Fruit fly (Drosophila melanogaster) whole organism, prepupa: ENCODE measurements around the gene CG3104.

Source experiments
- CG10631 ChIP-seq: fragments of 200-800 bp; sonication (Bioruptor generic); optimal IDR thresholded peaks from 2 replicates; lab custom pipeline; 2016; ENCODE audit warnings: missing biosample characterization, missing genetic modification characterization
- CG10669 ChIP-seq: fragments of 200-800 bp; sonication (Bioruptor generic); optimal IDR thresholded peaks from 3 replicates; lab custom pipeline; 2018; ENCODE audit warnings: missing biosample characterization, mild to moderate bottlenecking, missing genetic modification characterization, moderate library complexity
- CG11294 ChIP-seq: fragments of 200-800 bp; sonication (Bioruptor generic); IDR thresholded peaks from 2 replicates; pipeline ENCODE4 v1.3.6; 2022; ENCODE audit warnings: missing biosample characterization, missing genetic modification characterization
- CG11762 ChIP-seq: fragments of 200-800 bp; sonication (Bioruptor generic); optimal IDR thresholded peaks from 3 replicates; lab custom pipeline; 2016; ENCODE audit warnings: missing biosample characterization, missing genetic modification characterization; ENCODE audit not compliant: insufficient read depth
- CG11902 ChIP-seq: fragments of 200-800 bp; sonication (Bioruptor generic); optimal IDR thresholded peaks from 3 replicates; lab custom pipeline; 2016; ENCODE audit warnings: missing biosample characterization, missing genetic modification characterization
- CG15336 ChIP-seq: fragments of 200-800 bp; sonication (Bioruptor generic); IDR thresholded peaks from 2 replicates; pipeline ENCODE4 v1.3.6; 2022; ENCODE audit warnings: missing biosample characterization, missing genetic modification characterization
- CG16779 ChIP-seq: fragments of 200-800 bp; sonication (Bioruptor generic); optimal IDR thresholded peaks from 3 replicates; lab custom pipeline; 2017; ENCODE audit warnings: missing biosample characterization, mild to moderate bottlenecking, missing genetic modification characterization
- CG3032 ChIP-seq: fragments of 200-800 bp; optimal IDR thresholded peaks from 2 replicates; lab custom pipeline; 2019; ENCODE audit warnings: missing biosample characterization, mild to moderate bottlenecking, missing genetic modification characterization, moderate library complexity
- CG34406 ChIP-seq: fragments of 200-800 bp; sonication (Bioruptor generic); optimal IDR thresholded peaks from 3 replicates; lab custom pipeline; 2016; ENCODE audit warnings: missing biosample characterization, missing genetic modification characterization
- CG4318 ChIP-seq: fragments of 200-800 bp; sonication (Bioruptor generic); optimal IDR thresholded peaks from 3 replicates; lab custom pipeline; 2017; ENCODE audit warnings: missing biosample characterization, mild to moderate bottlenecking, missing genetic modification characterization
- CG6163 ChIP-seq: fragments of 200-800 bp; sonication (Bioruptor generic); IDR thresholded peaks from 3 replicates; pipeline ENCODE4 v1.3.6; 2022; ENCODE audit warnings: missing biosample characterization, missing genetic modification characterization
- CG6276 ChIP-seq: fragments of 200-800 bp; sonication (Bioruptor generic); optimal IDR thresholded peaks from 2 replicates; lab custom pipeline; 2017; ENCODE audit warnings: missing biosample characterization, mild to moderate bottlenecking, missing genetic modification characterization
- CG6854 ChIP-seq: fragments of 200-800 bp; sonication (Bioruptor generic); optimal IDR thresholded peaks from 2 replicates; lab custom pipeline; 2017; ENCODE audit warnings: missing biosample characterization, mild to moderate bottlenecking, missing genetic modification characterization
- CG7368 ChIP-seq: fragments of 200-800 bp; sonication (Bioruptor generic); optimal IDR thresholded peaks from 3 replicates; lab custom pipeline; 2016; ENCODE audit warnings: missing biosample characterization, missing genetic modification characterization
- CG8319 ChIP-seq: fragments of 200-800 bp; sonication (Bioruptor generic); optimal IDR thresholded peaks from 3 replicates; lab custom pipeline; 2016; ENCODE audit warnings: missing biosample characterization, missing genetic modification characterization
- CG8632 ChIP-seq: fragments of 200-800 bp; sonication (Bioruptor generic); optimal IDR thresholded peaks from 3 replicates; lab custom pipeline; 2016; ENCODE audit warnings: missing biosample characterization, missing genetic modification characterization
- CG9139 ChIP-seq: fragments of 200-800 bp; sonication (Bioruptor generic); optimal IDR thresholded peaks from 3 replicates; lab custom pipeline; 2017; ENCODE audit warnings: missing biosample characterization, mild to moderate bottlenecking, missing genetic modification characterization
- Eip75B ChIP-seq: fragments of 200-800 bp; sonication (Bioruptor generic); optimal IDR thresholded peaks from 3 replicates; lab custom pipeline; 2016; ENCODE audit warnings: missing biosample characterization, missing genetic modification characterization
- Eip78C ChIP-seq: fragments of 200-800 bp; sonication (Bioruptor generic); peaks from one replicate; lab custom pipeline; 2016; ENCODE audit warnings: missing biosample characterization, missing genetic modification characterization
- Eip93F ChIP-seq: fragments of 200-800 bp; sonication (Bioruptor generic); optimal IDR thresholded peaks from 2 replicates; lab custom pipeline; 2016; ENCODE audit warnings: missing biosample characterization, mild to moderate bottlenecking, missing genetic modification characterization
- Ets96B ChIP-seq: fragments of 200-800 bp; optimal IDR thresholded peaks from 2 replicates; lab custom pipeline; 2019; ENCODE audit warnings: missing biosample characterization, mild to moderate bottlenecking, missing genetic modification characterization, moderate library complexity
- Gug ChIP-seq: fragments of 200-800 bp; sonication (Bioruptor generic); IDR thresholded peaks from 2 replicates; pipeline ENCODE4 v1.3.6; 2022; ENCODE audit warnings: missing biosample characterization, missing genetic modification characterization
- Hr38 ChIP-seq: sonication (Bioruptor generic); optimal IDR thresholded peaks from 2 replicates; lab custom pipeline; 2016; ENCODE audit warnings: missing biosample characterization, missing genetic modification characterization
- Hr39 ChIP-seq: fragments of 200-800 bp; sonication (Bioruptor generic); optimal IDR thresholded peaks from 2 replicates; lab custom pipeline; 2016; ENCODE audit warnings: missing biosample characterization, missing genetic modification characterization
- Hr4 ChIP-seq: fragments of 200-800 bp; sonication (Bioruptor generic); optimal IDR thresholded peaks from 3 replicates; lab custom pipeline; 2016; ENCODE audit warnings: missing biosample characterization, missing genetic modification characterization
- Lpt ChIP-seq: fragments of 200-800 bp; sonication (Bioruptor generic); optimal IDR thresholded peaks from 3 replicates; lab custom pipeline; 2016; ENCODE audit warnings: missing biosample characterization, missing genetic modification characterization
- OdsH ChIP-seq: fragments of 200-800 bp; sonication (Bioruptor generic); optimal IDR thresholded peaks from 3 replicates; lab custom pipeline; 2016; ENCODE audit warnings: missing biosample characterization, missing genetic modification characterization
- Sox102F ChIP-seq: fragments of 200-800 bp; sonication (Bioruptor generic); optimal IDR thresholded peaks from 2 replicates; lab custom pipeline; 2016; ENCODE audit warnings: missing biosample characterization, mild to moderate bottlenecking, missing genetic modification characterization
- Sox14 ChIP-seq: fragments of 200-800 bp; sonication (Bioruptor generic); optimal IDR thresholded peaks from 3 replicates; lab custom pipeline; 2016; ENCODE audit warnings: missing biosample characterization, missing genetic modification characterization
- Sox15 ChIP-seq: fragments of 200-800 bp; sonication (Bioruptor generic); optimal IDR thresholded peaks from 3 replicates; lab custom pipeline; 2016; ENCODE audit warnings: missing biosample characterization, missing genetic modification characterization
- acj6 ChIP-seq: fragments of 200-800 bp; sonication (Bioruptor generic); optimal IDR thresholded peaks from 3 replicates; lab custom pipeline; 2016; ENCODE audit warnings: missing biosample characterization, missing genetic modification characterization
- dsx ChIP-seq: fragments of 200-800 bp; optimal IDR thresholded peaks from 3 replicates; lab custom pipeline; 2019; ENCODE audit warnings: missing biosample characterization, mild to moderate bottlenecking, missing genetic modification characterization, moderate library complexity; ENCODE audit not compliant: poor library complexity, severe bottlenecking
- esn ChIP-seq: fragments of 200-800 bp; sonication (Bioruptor generic); optimal IDR thresholded peaks from 2 replicates; lab custom pipeline; 2016; ENCODE audit warnings: missing biosample characterization, mild to moderate bottlenecking, missing genetic modification characterization, moderate library complexity
- fd59A ChIP-seq: fragments of 200-800 bp; sonication (Bioruptor generic); optimal IDR thresholded peaks from 2 replicates; lab custom pipeline; 2017; ENCODE audit warnings: missing biosample characterization, mild to moderate bottlenecking, missing genetic modification characterization, missing genetic modification reagents
- net ChIP-seq: fragments of 200-800 bp; sonication (Bioruptor generic); optimal IDR thresholded peaks from 3 replicates; lab custom pipeline; 2016; ENCODE audit warnings: missing biosample characterization, missing genetic modification characterization
- pdm3 ChIP-seq: fragments of 200-800 bp; sonication (Bioruptor generic); optimal IDR thresholded peaks from 3 replicates; lab custom pipeline; 2016; ENCODE audit warnings: missing biosample characterization, missing genetic modification characterization
- salr ChIP-seq, 2 experiments: fragments of 200-800 bp; sonication (Bioruptor generic); optimal IDR thresholded peaks; 3 replicates each; lab custom pipeline; 2016 to 2018; ENCODE audit warnings: missing biosample characterization in 2 of 2, missing genetic modification characterization in 2 of 2, mild to moderate bottlenecking in 1 of 2
- spab ChIP-seq: fragments of 200-800 bp; sonication (Bioruptor generic); optimal IDR thresholded peaks from 2 replicates; lab custom pipeline; 2017; ENCODE audit warnings: missing biosample characterization, mild to moderate bottlenecking, missing genetic modification characterization, missing genetic modification reagents
- ss ChIP-seq, 2 experiments: fragments of 200-800 bp; sonication (Bioruptor generic); optimal IDR thresholded peaks; 2 replicates in 1 of 2; 3 replicates in 1 of 2; lab custom pipeline; 2017 to 2018; ENCODE audit warnings: mild to moderate bottlenecking in 2 of 2, missing biosample characterization in 2 of 2, missing genetic modification characterization in 2 of 2, moderate library complexity in 1 of 2
- svp ChIP-seq: fragments of 200-800 bp; sonication (Bioruptor generic); peaks from one replicate; lab custom pipeline; 2016; ENCODE audit warnings: missing biosample characterization, missing genetic modification characterization
- topi ChIP-seq: fragments of 200-800 bp; sonication (Bioruptor generic); optimal IDR thresholded peaks from 3 replicates; lab custom pipeline; 2016; ENCODE audit warnings: missing biosample characterization, missing genetic modification characterization

CG3104 gene

DNA sequence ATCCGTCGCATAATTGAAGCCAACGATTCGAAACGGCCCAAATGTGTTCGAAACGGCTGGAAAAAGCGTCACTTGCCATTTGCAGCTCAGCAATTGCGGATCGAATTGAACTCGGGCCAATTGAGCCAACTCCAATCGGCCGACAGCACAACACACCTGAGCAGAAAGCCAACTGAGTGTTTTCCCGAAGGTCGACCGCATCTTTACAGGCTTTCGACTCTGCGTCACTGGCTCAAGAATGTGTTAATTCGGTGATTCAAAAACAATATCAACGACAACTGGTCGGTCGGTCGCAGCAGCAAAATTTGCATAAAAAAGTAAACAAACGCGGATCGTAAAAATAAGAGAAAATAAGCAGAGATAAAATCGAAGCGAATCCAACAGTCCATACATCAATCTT lies 15.3 kb downstream of the CG3104 start:
- no peak for TF ChIP-seq CG34406 (GFP tag; lab: Kevin White, UChicago)
- no peak for TF ChIP-seq CG6163 (GFP tag; lab: Robert Waterston, UW)
- no peak for TF ChIP-seq CG15336 (GFP tag; lab: Robert Waterston, UW)
- TF ChIP-seq CG16779 (tag; lab: Kevin White, UChicago) = no peak
- TF ChIP-seq CG9139 (GFP tag; lab: Kevin White, UChicago) = no peak
- no peak for TF ChIP-seq CG11294 (GFP tag; lab: Robert Waterston, UW)
- TF ChIP-seq CG3032 (tag; lab: Kevin White, UChicago) = no peak
- no peak for TF ChIP-seq salr (GFP tag; optimal IDR thresholded peaks at IDR 0.05; lab: Kevin White, UChicago)

DNA sequence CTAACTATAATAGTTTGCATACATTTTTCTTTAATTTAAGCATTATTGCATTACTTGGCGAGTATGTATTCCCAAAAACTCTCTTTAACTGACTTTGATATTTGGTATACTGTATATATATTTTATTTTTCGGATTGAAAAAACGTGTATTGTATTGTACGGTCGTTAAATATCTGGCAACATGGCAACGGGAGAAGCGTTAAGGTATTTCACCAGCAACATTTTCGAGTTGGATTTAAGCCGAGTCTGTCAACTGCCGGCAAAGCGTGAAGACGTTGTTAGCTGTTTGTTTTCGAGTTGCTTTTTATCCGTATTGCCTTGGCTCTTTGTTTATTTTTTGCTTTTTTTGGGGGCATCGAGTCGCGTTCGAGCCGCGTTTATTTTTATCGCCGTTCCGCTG lies 15.7 kb downstream of the CG3104 start, which contains the start of gene CG2975:
TSS of gene CG2975 (plus strand) at position 275 of the 400 bp plus-strand sequence.
- peak in 1 of 2 experiments; percentile 28 for TF ChIP-seq ss (GFP tag; optimal IDR thresholded peaks at IDR 0.05; lab: Kevin White, UChicago)
- TF ChIP-seq Eip78C (GFP tag; lab: Kevin White, UChicago) = no peak
- no peak for TF ChIP-seq topi (GFP tag; lab: Kevin White, UChicago)

DNA sequence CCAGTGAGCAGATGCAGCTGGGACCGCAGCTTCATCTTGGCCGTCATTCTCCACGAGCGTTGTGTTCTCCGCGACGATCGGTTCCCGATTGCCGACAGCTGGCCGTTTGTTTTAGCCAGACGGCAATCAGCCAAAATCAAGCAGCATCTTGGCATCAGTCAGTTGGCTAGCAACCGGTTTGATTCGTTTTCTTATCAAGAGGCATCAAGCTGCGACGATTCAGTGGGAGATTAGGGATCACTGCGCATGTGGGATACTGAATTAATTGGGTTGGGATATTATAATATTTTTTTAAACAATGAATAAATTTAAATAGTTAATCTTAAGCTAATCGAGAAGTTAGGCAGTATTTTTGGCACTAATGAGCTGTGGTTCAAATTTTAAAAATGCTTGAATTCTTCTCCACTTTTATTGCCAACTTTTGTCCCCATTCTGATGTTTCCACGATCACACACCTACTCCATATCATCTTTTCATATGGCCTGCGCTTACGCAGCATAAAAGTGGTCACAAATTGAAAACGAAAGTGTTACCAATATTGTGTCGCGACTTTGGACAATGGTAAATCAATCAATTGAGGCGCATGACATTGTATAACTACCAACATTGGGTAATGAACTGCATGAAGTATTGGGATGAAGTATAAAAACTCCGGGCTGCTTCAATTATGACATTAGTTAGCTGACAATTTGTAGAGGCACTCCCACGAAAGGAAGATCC lies 17.7 kb downstream of the CG3104 start, which contains the start of the genes CG3119 and Cpr23B:
TSS of gene CG3119 (minus strand) at position 92 of the 720 bp plus-strand sequence.
TSS of gene Cpr23B (plus strand) at position 670 of the 720 bp plus-strand sequence.
- TF ChIP-seq esn (GFP tag; lab: Kevin White, UChicago) (no peak), svp (GFP tag; lab: Kevin White, UChicago) (no peak), CG7368 (GFP tag; lab: Kevin White, UChicago) (no peak), Hr39 (GFP tag; lab: Kevin White, UChicago) (no peak), CG11762 (no peak), CG3032 (tag; lab: Kevin White, UChicago) (no peak), CG8319 (no peak), fd59A (GFP tag; lab: Kevin White, UChicago) (no peak), Eip75B (GFP tag; lab: Kevin White, UChicago) (no peak), CG11902 (GFP tag; lab: Kevin White, UChicago) (no peak), OdsH (GFP tag; lab: Kevin White, UChicago) (no peak), CG11294 (GFP tag; lab: Robert Waterston, UW) (no peak), CG16779 (tag; lab: Kevin White, UChicago) (no peak)

DNA sequence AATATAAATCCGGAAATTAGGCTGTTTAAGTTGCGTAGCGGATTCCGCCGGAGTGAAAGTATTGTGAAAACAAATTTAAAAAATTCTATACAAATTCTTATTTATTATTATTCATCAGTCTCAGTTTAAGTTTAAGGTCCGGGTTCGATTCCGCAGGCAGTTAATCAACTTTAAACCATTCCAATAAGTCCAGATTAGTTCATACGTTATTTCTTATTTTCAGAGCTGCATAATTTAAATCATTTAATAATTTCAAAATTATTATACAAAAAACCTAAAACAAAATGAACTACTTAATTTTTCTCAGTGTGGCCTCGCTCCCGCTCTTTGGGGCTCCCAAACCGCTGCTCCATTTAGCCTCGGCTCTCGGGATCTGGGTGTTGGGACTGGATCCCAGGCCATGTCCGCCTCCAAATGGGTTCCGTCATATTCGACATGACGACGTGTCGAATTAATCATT lies 25.2 kb downstream of the CG3104 start:
- TF ChIP-seq CG4318 (GFP tag; lab: Kevin White, UChicago) = peak; percentile 95
- peak; percentile 95 for TF ChIP-seq acj6 (GFP tag; lab: Kevin White, UChicago)
- TF ChIP-seq Sox15 (GFP tag; lab: Kevin White, UChicago) = peak; percentile 88
- peak; percentile 97 for TF ChIP-seq fd59A (GFP tag; lab: Kevin White, UChicago)
- TF ChIP-seq esn (GFP tag; lab: Kevin White, UChicago) = peak; percentile 96
- TF ChIP-seq CG16779 (tag; lab: Kevin White, UChicago) = peak; percentile 94
- TF ChIP-seq CG8632 (GFP tag; lab: Kevin White, UChicago) = peak; percentile 93
- peak; percentile 97 for TF ChIP-seq spab (GFP tag; lab: Kevin White, UChicago)
- TF ChIP-seq Hr39 (GFP tag; lab: Kevin White, UChicago) = peak; percentile 85
- peak; percentile 99 for TF ChIP-seq Eip78C (GFP tag; lab: Kevin White, UChicago)
- peak; percentile 93 for TF ChIP-seq Hr4 (GFP tag; lab: Kevin White, UChicago)
- TF ChIP-seq pdm3 (GFP tag; lab: Kevin White, UChicago) = peak; percentile 89
- peak; percentile 90 for TF ChIP-seq CG15336 (GFP tag; lab: Robert Waterston, UW)
- peak; percentile 92 for TF ChIP-seq CG10669 (GFP tag; lab: Kevin White, UChicago)
- TF ChIP-seq CG6276 = peak; percentile 96
- TF ChIP-seq CG11762 = peak; percentile 92
- peak; percentile 93 for TF ChIP-seq svp (GFP tag; lab: Kevin White, UChicago)
- TF ChIP-seq Sox14 = peak; percentile 91
- TF ChIP-seq CG6854 (GFP tag; lab: Kevin White, UChicago) = peak; percentile 84
- TF ChIP-seq CG10631 (GFP tag; lab: Kevin White, UChicago) = peak; percentile 94
- TF ChIP-seq net = peak; percentile 94
- peak; percentile 91 for TF ChIP-seq topi (GFP tag; lab: Kevin White, UChicago)
- peak; percentile 90 for TF ChIP-seq Lpt (GFP tag; lab: Kevin White, UChicago)
- no peak for TF ChIP-seq Hr38 (GFP tag; lab: Kevin White, UChicago)
- TF ChIP-seq Ets96B (tag; lab: Kevin White, UChicago) = peak; percentile 91
- TF ChIP-seq Eip93F (GFP tag; lab: Kevin White, UChicago) = peak; percentile 84
- peak; percentile 89 for TF ChIP-seq dsx (GFP tag; lab: Kevin White, UChicago)
- TF ChIP-seq Sox102F (GFP tag; lab: Kevin White, UChicago) = peak; percentile 90
- peak; percentile 75 for TF ChIP-seq CG7368 (GFP tag; lab: Kevin White, UChicago)
- peak; percentile 95 for TF ChIP-seq CG3032 (tag; lab: Kevin White, UChicago)
- TF ChIP-seq Gug (GFP tag; lab: Robert Waterston, UW) = peak; percentile 82
- TF ChIP-seq OdsH (GFP tag; lab: Kevin White, UChicago) = peak; percentile 95
